Fruit fly (Drosophila melanogaster) whole organism, prepupa: ENCODE data around the gene qjt.
A peak's percentile ranks its signal among the peaks of the same experiment; 100 is the strongest.

Source experiments
- CG11294 ChIP-seq: fragments of 200-800 bp; sonication (Bioruptor generic); IDR thresholded peaks from 2 replicates; pipeline ENCODE4 v1.3.6; 2022; ENCODE audit warnings: missing biosample characterization, missing genetic modification characterization
- CG11762 ChIP-seq: fragments of 200-800 bp; sonication (Bioruptor generic); optimal IDR thresholded peaks from 3 replicates; lab custom pipeline; 2016; ENCODE audit warnings: missing biosample characterization, missing genetic modification characterization; ENCODE audit not compliant: insufficient read depth
- CG11902 ChIP-seq: fragments of 200-800 bp; sonication (Bioruptor generic); optimal IDR thresholded peaks from 3 replicates; lab custom pipeline; 2016; ENCODE audit warnings: missing biosample characterization, missing genetic modification characterization
- CG15336 ChIP-seq: fragments of 200-800 bp; sonication (Bioruptor generic); IDR thresholded peaks from 2 replicates; pipeline ENCODE4 v1.3.6; 2022; ENCODE audit warnings: missing biosample characterization, missing genetic modification characterization
- CG1621 ChIP-seq: fragments of 200-800 bp; sonication (Bioruptor generic); optimal IDR thresholded peaks from 3 replicates; lab custom pipeline; 2018; ENCODE audit warnings: missing biosample characterization, mild to moderate bottlenecking, missing genetic modification characterization
- CG16779 ChIP-seq: fragments of 200-800 bp; sonication (Bioruptor generic); optimal IDR thresholded peaks from 3 replicates; lab custom pipeline; 2017; ENCODE audit warnings: missing biosample characterization, mild to moderate bottlenecking, missing genetic modification characterization
- CG3032 ChIP-seq: fragments of 200-800 bp; optimal IDR thresholded peaks from 2 replicates; lab custom pipeline; 2019; ENCODE audit warnings: missing biosample characterization, mild to moderate bottlenecking, missing genetic modification characterization, moderate library complexity
- CG31627 ChIP-seq: fragments of 200-800 bp; sonication (Bioruptor generic); optimal IDR thresholded peaks from 3 replicates; lab custom pipeline; 2016; ENCODE audit warnings: missing biosample characterization, missing genetic modification characterization
- CG32006 ChIP-seq: fragments of 200-800 bp; sonication (Bioruptor generic); optimal IDR thresholded peaks from 3 replicates; lab custom pipeline; 2017; ENCODE audit warnings: missing biosample characterization, mild to moderate bottlenecking, missing genetic modification characterization
- CG34406 ChIP-seq: fragments of 200-800 bp; sonication (Bioruptor generic); optimal IDR thresholded peaks from 3 replicates; lab custom pipeline; 2016; ENCODE audit warnings: missing biosample characterization, missing genetic modification characterization
- CG3919 ChIP-seq: fragments of 200-800 bp; sonication (Bioruptor generic); optimal IDR thresholded peaks from 3 replicates; lab custom pipeline; 2016; ENCODE audit warnings: missing biosample characterization, missing genetic modification characterization
- CG4318 ChIP-seq: fragments of 200-800 bp; sonication (Bioruptor generic); optimal IDR thresholded peaks from 3 replicates; lab custom pipeline; 2017; ENCODE audit warnings: missing biosample characterization, mild to moderate bottlenecking, missing genetic modification characterization
- CG6163 ChIP-seq: fragments of 200-800 bp; sonication (Bioruptor generic); IDR thresholded peaks from 3 replicates; pipeline ENCODE4 v1.3.6; 2022; ENCODE audit warnings: missing biosample characterization, missing genetic modification characterization
- CG6792 ChIP-seq: fragments of 200-800 bp; sonication (Bioruptor generic); optimal IDR thresholded peaks from 3 replicates; lab custom pipeline; 2016; ENCODE audit warnings: missing biosample characterization, missing genetic modification characterization
- CG6808 ChIP-seq: fragments of 200-800 bp; sonication (Bioruptor generic); optimal IDR thresholded peaks from 3 replicates; lab custom pipeline; 2017; ENCODE audit warnings: missing biosample characterization, missing genetic modification characterization, mild to moderate bottlenecking, moderate library complexity, missing genetic modification reagents
- CG6854 ChIP-seq: fragments of 200-800 bp; sonication (Bioruptor generic); optimal IDR thresholded peaks from 2 replicates; lab custom pipeline; 2017; ENCODE audit warnings: missing biosample characterization, mild to moderate bottlenecking, missing genetic modification characterization
- CG8319 ChIP-seq: fragments of 200-800 bp; sonication (Bioruptor generic); optimal IDR thresholded peaks from 3 replicates; lab custom pipeline; 2016; ENCODE audit warnings: missing biosample characterization, missing genetic modification characterization
- CG8632 ChIP-seq: fragments of 200-800 bp; sonication (Bioruptor generic); optimal IDR thresholded peaks from 3 replicates; lab custom pipeline; 2016; ENCODE audit warnings: missing biosample characterization, missing genetic modification characterization
- Eip78C ChIP-seq: fragments of 200-800 bp; sonication (Bioruptor generic); peaks from one replicate; lab custom pipeline; 2016; ENCODE audit warnings: missing biosample characterization, missing genetic modification characterization
- Eip93F ChIP-seq: fragments of 200-800 bp; sonication (Bioruptor generic); optimal IDR thresholded peaks from 2 replicates; lab custom pipeline; 2016; ENCODE audit warnings: missing biosample characterization, mild to moderate bottlenecking, missing genetic modification characterization
- Ets21C ChIP-seq: fragments of 200-800 bp; sonication (Bioruptor generic); optimal IDR thresholded peaks from 3 replicates; lab custom pipeline; 2016; ENCODE audit warnings: missing biosample characterization, missing genetic modification characterization
- Ets96B ChIP-seq: fragments of 200-800 bp; optimal IDR thresholded peaks from 2 replicates; lab custom pipeline; 2019; ENCODE audit warnings: missing biosample characterization, mild to moderate bottlenecking, missing genetic modification characterization, moderate library complexity
- Gug ChIP-seq: fragments of 200-800 bp; sonication (Bioruptor generic); IDR thresholded peaks from 2 replicates; pipeline ENCODE4 v1.3.6; 2022; ENCODE audit warnings: missing biosample characterization, missing genetic modification characterization
- Hr38 ChIP-seq: sonication (Bioruptor generic); optimal IDR thresholded peaks from 2 replicates; lab custom pipeline; 2016; ENCODE audit warnings: missing biosample characterization, missing genetic modification characterization
- Hr39 ChIP-seq: fragments of 200-800 bp; sonication (Bioruptor generic); optimal IDR thresholded peaks from 2 replicates; lab custom pipeline; 2016; ENCODE audit warnings: missing biosample characterization, missing genetic modification characterization
- Hr4 ChIP-seq: fragments of 200-800 bp; sonication (Bioruptor generic); optimal IDR thresholded peaks from 3 replicates; lab custom pipeline; 2016; ENCODE audit warnings: missing biosample characterization, missing genetic modification characterization
- Lpt ChIP-seq: fragments of 200-800 bp; sonication (Bioruptor generic); optimal IDR thresholded peaks from 3 replicates; lab custom pipeline; 2016; ENCODE audit warnings: missing biosample characterization, missing genetic modification characterization
- Met ChIP-seq: fragments of 200-800 bp; sonication (Bioruptor generic); optimal IDR thresholded peaks from 3 replicates; lab custom pipeline; 2016; ENCODE audit warnings: missing biosample characterization, missing genetic modification characterization
- OdsH ChIP-seq: fragments of 200-800 bp; sonication (Bioruptor generic); optimal IDR thresholded peaks from 3 replicates; lab custom pipeline; 2016; ENCODE audit warnings: missing biosample characterization, missing genetic modification characterization
- Smox ChIP-seq: fragments of 200-800 bp; sonication (Bioruptor generic); optimal IDR thresholded peaks from 3 replicates; lab custom pipeline; 2016; ENCODE audit warnings: missing biosample characterization, missing genetic modification characterization
- Sox102F ChIP-seq: fragments of 200-800 bp; sonication (Bioruptor generic); optimal IDR thresholded peaks from 2 replicates; lab custom pipeline; 2016; ENCODE audit warnings: missing biosample characterization, mild to moderate bottlenecking, missing genetic modification characterization
- Sox14 ChIP-seq: fragments of 200-800 bp; sonication (Bioruptor generic); optimal IDR thresholded peaks from 3 replicates; lab custom pipeline; 2016; ENCODE audit warnings: missing biosample characterization, missing genetic modification characterization
- Sox15 ChIP-seq: fragments of 200-800 bp; sonication (Bioruptor generic); optimal IDR thresholded peaks from 3 replicates; lab custom pipeline; 2016; ENCODE audit warnings: missing biosample characterization, missing genetic modification characterization
- achi ChIP-seq: fragments of 200-800 bp; sonication (Bioruptor generic); optimal IDR thresholded peaks from 3 replicates; lab custom pipeline; 2016; ENCODE audit warnings: missing biosample characterization, missing genetic modification characterization
- acj6 ChIP-seq: fragments of 200-800 bp; sonication (Bioruptor generic); optimal IDR thresholded peaks from 3 replicates; lab custom pipeline; 2016; ENCODE audit warnings: missing biosample characterization, missing genetic modification characterization
- cyc ChIP-seq: fragments of 200-800 bp; sonication (Bioruptor generic); optimal IDR thresholded peaks from 3 replicates; lab custom pipeline; 2016; ENCODE audit warnings: missing biosample characterization, missing genetic modification characterization
- esn ChIP-seq: fragments of 200-800 bp; sonication (Bioruptor generic); optimal IDR thresholded peaks from 2 replicates; lab custom pipeline; 2016; ENCODE audit warnings: missing biosample characterization, mild to moderate bottlenecking, missing genetic modification characterization, moderate library complexity
- fd59A ChIP-seq: fragments of 200-800 bp; sonication (Bioruptor generic); optimal IDR thresholded peaks from 2 replicates; lab custom pipeline; 2017; ENCODE audit warnings: missing biosample characterization, mild to moderate bottlenecking, missing genetic modification characterization, missing genetic modification reagents
- fd85E ChIP-seq: fragments of 200-800 bp; sonication (Bioruptor generic); optimal IDR thresholded peaks from 3 replicates; lab custom pipeline; 2016; ENCODE audit warnings: missing biosample characterization, missing genetic modification characterization
- fkh ChIP-seq: fragments of 200-800 bp; sonication (Bioruptor generic); optimal IDR thresholded peaks from 3 replicates; lab custom pipeline; 2017; ENCODE audit warnings: missing biosample characterization, mild to moderate bottlenecking, missing genetic modification characterization, moderate library complexity
- lz ChIP-seq: fragments of 200-800 bp; sonication (Bioruptor generic); optimal IDR thresholded peaks from 3 replicates; lab custom pipeline; 2016; ENCODE audit warnings: missing biosample characterization, missing genetic modification characterization
- net ChIP-seq: fragments of 200-800 bp; sonication (Bioruptor generic); optimal IDR thresholded peaks from 3 replicates; lab custom pipeline; 2016; ENCODE audit warnings: missing biosample characterization, missing genetic modification characterization
- pdm3 ChIP-seq: fragments of 200-800 bp; sonication (Bioruptor generic); optimal IDR thresholded peaks from 3 replicates; lab custom pipeline; 2016; ENCODE audit warnings: missing biosample characterization, missing genetic modification characterization
- svp ChIP-seq: fragments of 200-800 bp; sonication (Bioruptor generic); peaks from one replicate; lab custom pipeline; 2016; ENCODE audit warnings: missing biosample characterization, missing genetic modification characterization
- topi ChIP-seq: fragments of 200-800 bp; sonication (Bioruptor generic); optimal IDR thresholded peaks from 3 replicates; lab custom pipeline; 2016; ENCODE audit warnings: missing biosample characterization, missing genetic modification characterization
- vri ChIP-seq: fragments of 200-800 bp; sonication (Bioruptor generic); optimal IDR thresholded peaks from 3 replicates; lab custom pipeline; 2016; ENCODE audit warnings: missing biosample characterization, mild to moderate bottlenecking, missing genetic modification characterization

Gene qjt

DNA sequence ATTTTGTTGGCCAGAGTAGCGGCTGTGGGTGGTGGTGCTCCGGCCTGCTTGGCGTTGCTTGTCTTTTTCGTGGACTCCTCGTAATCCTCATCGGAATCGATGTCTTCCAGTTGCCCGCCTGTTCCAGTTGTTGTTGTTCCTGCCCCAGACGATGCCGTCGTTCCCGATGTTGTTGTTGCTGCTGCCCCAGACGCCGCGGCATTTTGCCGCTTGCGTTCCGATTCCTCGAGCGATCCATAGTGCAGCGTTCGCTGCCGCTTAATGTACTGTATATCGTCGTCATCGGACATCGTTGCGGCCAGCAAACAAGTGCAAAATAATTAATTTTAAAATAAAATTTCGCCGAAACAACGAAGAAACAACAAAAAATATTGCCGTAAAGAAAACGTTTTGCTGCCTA, 34.6 kb downstream of the qjt start:
- TF ChIP-seq acj6 (GFP tag; lab: Kevin White, UChicago) (no peak), CG8319 (GFP tag; lab: Kevin White, UChicago) (no peak), CG6854 (GFP tag; lab: Kevin White, UChicago) (peak; percentile 23)

DNA sequence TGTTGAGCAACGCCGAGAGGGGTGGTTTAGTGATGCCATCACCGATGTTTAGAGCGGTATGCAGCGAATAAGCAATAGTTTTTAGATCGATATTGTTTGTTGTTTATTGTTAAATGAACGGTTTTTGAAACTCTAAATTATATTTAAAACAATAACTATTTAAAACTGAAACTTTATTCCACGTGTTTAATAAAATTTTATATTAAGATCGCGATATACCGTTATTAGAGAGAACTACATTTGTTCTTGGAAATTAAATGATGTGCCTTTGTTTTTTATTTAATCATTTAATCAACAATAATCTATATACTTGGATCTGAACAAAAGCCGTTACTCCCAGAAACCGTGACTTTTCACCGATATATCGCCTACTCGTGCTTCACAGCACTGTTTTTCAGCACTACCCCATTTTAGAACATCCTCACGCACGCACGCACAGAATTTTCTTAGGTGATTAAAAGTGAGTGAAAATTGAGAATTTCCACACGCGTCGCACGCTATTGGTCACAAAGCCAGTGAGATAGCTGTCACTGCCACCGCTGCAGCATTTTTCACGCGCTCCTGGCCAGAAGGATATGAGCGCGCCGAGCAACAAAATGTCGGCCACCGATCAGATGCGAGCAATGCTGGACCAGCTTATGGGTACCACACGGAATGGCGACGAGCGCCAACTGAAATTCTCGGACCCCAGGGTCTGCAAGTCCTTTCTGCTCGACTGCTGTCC, 35.2 kb downstream of the qjt start, which contains the start of the genes U4-U6-60K and CG7564:
U4-U6-60K (minus strand) TSS at position 20 of the 724 bp plus-strand sequence.
CG7564 (plus strand) TSS at position 406 of the 724 bp plus-strand sequence.
- peak; percentile 71 for TF ChIP-seq cyc (GFP tag; lab: Kevin White, UChicago)
- peak; percentile 31 for TF ChIP-seq fd59A
- TF ChIP-seq CG16779 (tag; lab: Kevin White, UChicago) = no peak
- TF ChIP-seq Met (GFP tag; lab: Kevin White, UChicago) = no peak
- TF ChIP-seq Sox102F (GFP tag; lab: Kevin White, UChicago) = no peak
- TF ChIP-seq CG6792 (GFP tag; lab: Kevin White, UChicago) = peak; percentile 39
- TF ChIP-seq Hr38 (GFP tag; lab: Kevin White, UChicago) = no peak
- TF ChIP-seq Hr4 (GFP tag; lab: Kevin White, UChicago) = peak; percentile 62
- peak; percentile 10 for TF ChIP-seq Ets21C
- TF ChIP-seq CG15336 (GFP tag; lab: Robert Waterston, UW) = no peak
- TF ChIP-seq esn = peak; percentile 71
- peak; percentile 75 for TF ChIP-seq topi (GFP tag; lab: Kevin White, UChicago)
- peak; percentile 61 for TF ChIP-seq CG32006
- TF ChIP-seq Ets96B (tag; lab: Kevin White, UChicago) = peak; percentile 16
- peak; percentile 30 for TF ChIP-seq Lpt (GFP tag; lab: Kevin White, UChicago)
- TF ChIP-seq Smox (GFP tag; lab: Kevin White, UChicago) = no peak
- peak; percentile 47 for TF ChIP-seq CG34406 (GFP tag; lab: Kevin White, UChicago)
- TF ChIP-seq Sox15 (GFP tag; lab: Kevin White, UChicago) = peak; percentile 45
- 0 out of 3 replicates have a peak, but pooled peaks have one; percentile 28 for TF ChIP-seq CG6163 (GFP tag; lab: Robert Waterston, UW)
- TF ChIP-seq vri (GFP tag; lab: Kevin White, UChicago) = no peak
- peak; percentile 69 for TF ChIP-seq Hr39 (GFP tag; lab: Kevin White, UChicago)
- TF ChIP-seq OdsH (GFP tag; lab: Kevin White, UChicago) = peak; percentile 60
- peak; percentile 60 for TF ChIP-seq lz (GFP tag; lab: Kevin White, UChicago)
- peak; percentile 69 for TF ChIP-seq Sox14 (GFP tag; lab: Kevin White, UChicago)
- peak; percentile 26 for TF ChIP-seq CG11902 (GFP tag; lab: Kevin White, UChicago)
- TF ChIP-seq CG3032 (tag; lab: Kevin White, UChicago) = peak; percentile 57
- peak; percentile 65 for TF ChIP-seq CG3919 (GFP tag; lab: Kevin White, UChicago)
- TF ChIP-seq CG6808 = peak; percentile 69
- peak; percentile 78 for TF ChIP-seq Eip78C (GFP tag; lab: Kevin White, UChicago)
- TF ChIP-seq fd85E (GFP tag; lab: Kevin White, UChicago) = peak; percentile 43
- peak; percentile 68 for TF ChIP-seq CG31627 (GFP tag; lab: Kevin White, UChicago)
- peak; percentile 42 for TF ChIP-seq CG8319 (GFP tag; lab: Kevin White, UChicago)
- TF ChIP-seq CG1621 (tag; lab: Kevin White, UChicago) = no peak
- no peak for TF ChIP-seq fkh (GFP tag; lab: Kevin White, UChicago)
- peak; percentile 51 for TF ChIP-seq CG8632 (GFP tag; lab: Kevin White, UChicago)
- peak; percentile 33 for TF ChIP-seq net (GFP tag; lab: Kevin White, UChicago)
- peak; percentile 56 for TF ChIP-seq svp (GFP tag; lab: Kevin White, UChicago)
- peak; percentile 7 for TF ChIP-seq CG11762
- TF ChIP-seq CG11294 (GFP tag; lab: Robert Waterston, UW) = 0 out of 2 replicates have a peak, but pooled peaks have one; percentile 21
- no peak for TF ChIP-seq CG4318 (GFP tag; lab: Kevin White, UChicago)
- TF ChIP-seq acj6 (GFP tag; lab: Kevin White, UChicago) = peak; percentile 63
- peak; percentile 29; the same call in 1 of the 2 replicates for TF ChIP-seq Gug (GFP tag; lab: Robert Waterston, UW)
- peak; percentile 69 for TF ChIP-seq pdm3 (GFP tag; lab: Kevin White, UChicago)
- TF ChIP-seq achi = peak; percentile 59
- peak; percentile 64 for TF ChIP-seq Eip93F (GFP tag; lab: Kevin White, UChicago)
- TF ChIP-seq, all 60 proteins: peak for 35
